Worm (Caenorhabditis elegans) whole organism, L4/young adult: ENCODE data around the gene C06E2.9.

Source experiments
- W03F9.2 ChIP-seq: fragments of 150-350 bp; optimal IDR thresholded peaks from 2 replicates; lab custom pipeline; 2014; ENCODE audit warnings: missing biosample characterization, missing genetic modification characterization
- dao-5 ChIP-seq: sonication (generic microtip); optimal IDR thresholded peaks from 2 replicates; lab custom pipeline; 2016; ENCODE audit warnings: missing genotype, missing genetic modification characterization, moderate library complexity, missing compliant biosample characterization
- him-1 ChIP-seq: sonication (generic microtip); optimal IDR thresholded peaks from 2 replicates; lab custom pipeline; 2016; ENCODE audit warnings: missing genotype, missing genetic modification reagents, missing genetic modification characterization, missing compliant biosample characterization

ce11 chrX:8878709-8879108 lies 17.7 kb downstream of the C06E2.9 start:
- TF ChIP-seq W03F9.2 (tag; lab: Kevin White, UChicago): no peak
- no peak for TF ChIP-seq him-1 (tag; lab: Kevin White, UChicago)
- TF ChIP-seq dao-5 (tag; lab: Kevin White, UChicago): no peak
